Fruit fly (Drosophila melanogaster): ENCODE results near the gene CG43800.

The CG43800 gene

dm6 chr2L:7217059-7217458, 15.6 kb downstream of the CG43800 start:
- TF ChIP-seq EcR (GFP tag; optimal IDR thresholded peaks at IDR 0.05), result peak; percentile 6
- TF ChIP-seq CG10348 (GFP tag; IDR thresholded peaks at IDR 0.05), result no peak
- TF ChIP-seq CG4496 (GFP tag; IDR thresholded peaks at IDR 0.05), result 0 out of 3 replicates have a peak, but pooled peaks have one; percentile 34
- TF ChIP-seq D1 (tag; optimal IDR thresholded peaks at IDR 0.05), result no peak

dm6 chr2L:7216272-7216671, 16.3 kb downstream of the CG43800 start:
- no peak for TF ChIP-seq fd96Ca (GFP tag; IDR thresholded peaks at IDR 0.05)
- no peak for TF ChIP-seq CG9948 (tag; optimal IDR thresholded peaks at IDR 0.05)
- TF ChIP-seq CG14655 (GFP tag; optimal IDR thresholded peaks at IDR 0.05), result no peak

dm6 chr2L:7215657-7216056, 17.0 kb downstream of the CG43800 start:
- TF ChIP-seq EcR (GFP tag; optimal IDR thresholded peaks at IDR 0.05) (no peak), CG8301 (tag; optimal IDR thresholded peaks at IDR 0.05) (no peak), fd96Ca (GFP tag; IDR thresholded peaks at IDR 0.05) (no peak), rn (GFP tag; IDR thresholded peaks at IDR 0.05) (no peak), Snoo (tag; optimal IDR thresholded peaks at IDR 0.05) (no peak), CG17806 (tag; optimal IDR thresholded peaks at IDR 0.05) (no peak), Pif1A (GFP tag; optimal IDR thresholded peaks at IDR 0.05) (no peak), CG14655 (GFP tag; optimal IDR thresholded peaks at IDR 0.05) (no peak), CG8159 (tag; optimal IDR thresholded peaks at IDR 0.05) (no peak), CG34367 (tag; optimal IDR thresholded peaks at IDR 0.05) (no peak), CG9948 (tag; optimal IDR thresholded peaks at IDR 0.05) (no peak), CG10348 (GFP tag; IDR thresholded peaks at IDR 0.05) (no peak), CG4496 (GFP tag; IDR thresholded peaks at IDR 0.05) (no peak; the same call in 2 of the 3 replicates), gl (tag; optimal IDR thresholded peaks at IDR 0.05) (no peak)

dm6 chr2L:7214885-7215284, 17.7 kb downstream of the CG43800 start:
- TF ChIP-seq D1 (tag; optimal IDR thresholded peaks at IDR 0.05), result no peak
- no peak for TF ChIP-seq CG17806 (tag; optimal IDR thresholded peaks at IDR 0.05)
- TF ChIP-seq CG14655 (GFP tag; optimal IDR thresholded peaks at IDR 0.05), result no peak
- no peak for TF ChIP-seq Pif1A (GFP tag; optimal IDR thresholded peaks at IDR 0.05)
- TF ChIP-seq CG13204 (GFP tag; optimal IDR thresholded peaks at IDR 0.05), result no peak
- TF ChIP-seq Pif1B (GFP tag; optimal IDR thresholded peaks at IDR 0.05), result no peak
- no peak for TF ChIP-seq gl (tag; optimal IDR thresholded peaks at IDR 0.05)

dm6 chr2L:7213532-7213931, 19.1 kb downstream of the CG43800 start:
- TF ChIP-seq Snoo (tag; optimal IDR thresholded peaks at IDR 0.05) (no peak), CG4496 (GFP tag; IDR thresholded peaks at IDR 0.05) (0 out of 3 replicates have a peak, but pooled peaks have one; percentile 51)

- no peak for TF ChIP-seq Pif1B (GFP tag; optimal IDR thresholded peaks at IDR 0.05)
- TF ChIP-seq CG8301 (tag; optimal IDR thresholded peaks at IDR 0.05), result no peak
- TF ChIP-seq CG4496 (GFP tag; IDR thresholded peaks at IDR 0.05), result peak; percentile 51; the same call in 1 of the 3 replicates
- TF ChIP-seq fd96Ca (GFP tag; IDR thresholded peaks at IDR 0.05), result no peak; the same call in 2 of the 3 replicates
- TF ChIP-seq CG14655 (GFP tag; optimal IDR thresholded peaks at IDR 0.05), result no peak
- peak; percentile 69 for TF ChIP-seq gl (tag; optimal IDR thresholded peaks at IDR 0.05)
- peak; percentile 16 for TF ChIP-seq EcR (GFP tag; optimal IDR thresholded peaks at IDR 0.05)
- no peak for TF ChIP-seq CG8159 (tag; optimal IDR thresholded peaks at IDR 0.05)
- TF ChIP-seq CG17806 (tag; optimal IDR thresholded peaks at IDR 0.05), result peak; percentile 11
- no peak for TF ChIP-seq CG12605 (GFP tag; IDR thresholded peaks at IDR 0.05)
- 0 out of 2 replicates have a peak, but pooled peaks have one; percentile 19 for TF ChIP-seq CG32121 (GFP tag; IDR thresholded peaks at IDR 0.05)
Measured at dm6 chr2L:7207660-7208059, 25.0 kb downstream of the CG43800 start.

- no peak for TF ChIP-seq Pif1A (GFP tag; optimal IDR thresholded peaks at IDR 0.05)
- no peak for TF ChIP-seq CG12605 (GFP tag; IDR thresholded peaks at IDR 0.05)
- no peak for TF ChIP-seq CG15710 (tag; optimal IDR thresholded peaks at IDR 0.05)
- TF ChIP-seq fd96Ca (GFP tag; IDR thresholded peaks at IDR 0.05), result no peak
- no peak for TF ChIP-seq CG14655 (GFP tag; optimal IDR thresholded peaks at IDR 0.05)
- no peak for TF ChIP-seq Snoo (tag; optimal IDR thresholded peaks at IDR 0.05)
- TF ChIP-seq CG4496 (GFP tag; IDR thresholded peaks at IDR 0.05), result peak; percentile 65; the same call in 2 of the 3 replicates
- no peak for TF ChIP-seq CG32121 (GFP tag; IDR thresholded peaks at IDR 0.05)
- TF ChIP-seq Ets98B (GFP tag; IDR thresholded peaks at IDR 0.05), result peak; percentile 16; the same call in 1 of the 2 replicates
- no peak for TF ChIP-seq CG8301 (tag; optimal IDR thresholded peaks at IDR 0.05)
- no peak for TF ChIP-seq CG9948 (tag; optimal IDR thresholded peaks at IDR 0.05)
- TF ChIP-seq rn (GFP tag; IDR thresholded peaks at IDR 0.05), result no peak
- TF ChIP-seq CG13204 (GFP tag; optimal IDR thresholded peaks at IDR 0.05), result no peak
Measured at dm6 chr2L:7204172-7204482, 28.5 kb downstream of the CG43800 start, which contains the start of gene CG4502. Gene CG4502 (minus strand): TSS chr2L:7204264.

Data from whole organism, pupa.